Fruit fly (Drosophila melanogaster): Measurements from ENCODE around the gene Smyd3.

- TF ChIP-seq Dll (optimal IDR thresholded peaks at IDR 0.05): no peak
- no peak for TF ChIP-seq psq (optimal IDR thresholded peaks at IDR 0.05)
- no peak for TF ChIP-seq usp (GFP tag; optimal IDR thresholded peaks at IDR 0.05)
Measured at dm6 chrX:2651128-2651527, 42.5 kb upstream of the Smyd3 start.

Measured in whole organism.